Worm (Caenorhabditis elegans) whole organism, young adult: Measurements from ENCODE around the gene vps-45.

Source experiments
- B0019.2 ChIP-seq: fragments of 200-800 bp; sonication (Bioruptor generic); conservative IDR thresholded peaks from 2 replicates; pipeline ENCODE4 v1.3.6; 2022; ENCODE audit warnings: missing genetic modification reagents, missing genetic modification characterization, missing compliant biosample characterization
- B0336.3 ChIP-seq: fragments of 200-800 bp; sonication (Bioruptor generic); IDR thresholded peaks from 2 replicates; pipeline ENCODE4 v1.3.6; 2022; ENCODE audit warnings: missing genetic modification characterization, missing compliant biosample characterization
- C06A6.2 ChIP-seq: fragments of 200-800 bp; sonication (Bioruptor generic); conservative IDR thresholded peaks from 2 replicates; pipeline ENCODE4 v1.3.6; 2022; ENCODE audit warnings: missing genetic modification characterization, missing compliant biosample characterization
- F37B4.10 ChIP-seq: fragments of 200-800 bp; sonication (Bioruptor generic); IDR thresholded peaks from 2 replicates; pipeline ENCODE4 v1.3.6; 2022; ENCODE audit warnings: missing genetic modification characterization, missing compliant biosample characterization
- K11D2.4 ChIP-seq: fragments of 200-800 bp; sonication (Bioruptor generic); IDR thresholded peaks from 2 replicates; pipeline ENCODE4 v1.3.6; 2022; ENCODE audit warnings: missing genetic modification reagents, missing genetic modification characterization, missing compliant biosample characterization
- K12H6.12 ChIP-seq: fragments of 200-800 bp; sonication (Bioruptor generic); optimal IDR thresholded peaks from 2 replicates; lab custom pipeline; 2018; ENCODE audit warnings: mild to moderate bottlenecking, missing genetic modification characterization, missing compliant biosample characterization
- Y56A3A.18 ChIP-seq: fragments of 200-800 bp; sonication (Bioruptor generic); IDR thresholded peaks from 2 replicates; pipeline ENCODE4 v1.3.6; 2022; ENCODE audit warnings: missing genetic modification reagents, missing genetic modification characterization, missing compliant biosample characterization
- Y79H2A.3 ChIP-seq: fragments of 200-800 bp; sonication (Bioruptor generic); conservative IDR thresholded peaks from 2 replicates; pipeline ENCODE4 v1.3.6; 2022; ENCODE audit warnings: missing genetic modification reagents, missing genetic modification characterization, missing compliant biosample characterization
- Y95B8A.8 ChIP-seq: fragments of 200-800 bp; sonication (Bioruptor generic); IDR thresholded peaks from 2 replicates; pipeline ENCODE4 v1.3.6; 2022; ENCODE audit warnings: missing genetic modification reagents, missing genetic modification characterization, missing compliant biosample characterization
- ZK185.1 ChIP-seq: sonication (generic microtip); optimal IDR thresholded peaks from 2 replicates; lab custom pipeline; 2016; ENCODE audit warnings: mild to moderate bottlenecking, missing genetic modification characterization, missing compliant biosample characterization; ENCODE audit not compliant: poor library complexity, severe bottlenecking
- athp-1 ChIP-seq: sonication (generic microtip); optimal IDR thresholded peaks from 2 replicates; lab custom pipeline; 2017; ENCODE audit warnings: mild to moderate bottlenecking, missing genetic modification characterization, missing compliant biosample characterization
- attf-3 ChIP-seq: fragments of 200-800 bp; sonication (Bioruptor generic); conservative IDR thresholded peaks from 2 replicates; pipeline ENCODE4 v1.3.6; 2022; ENCODE audit warnings: missing genetic modification reagents, missing genetic modification characterization, missing compliant biosample characterization
- attf-6 ChIP-seq: fragments of 200-800 bp; sonication (Bioruptor generic); IDR thresholded peaks from 2 replicates; pipeline ENCODE4 v1.3.6; 2022; ENCODE audit warnings: missing genetic modification reagents, missing genetic modification characterization, missing compliant biosample characterization
- bed-1 ChIP-seq: fragments of 200-800 bp; sonication (Bioruptor generic); IDR thresholded peaks from 2 replicates; pipeline ENCODE4 v1.3.6; 2022; ENCODE audit warnings: missing genetic modification reagents, missing genetic modification characterization, missing compliant biosample characterization
- ccch-3 ChIP-seq: fragments of 200-800 bp; sonication (Bioruptor generic); optimal IDR thresholded peaks from 2 replicates; lab custom pipeline; 2018; ENCODE audit warnings: mild to moderate bottlenecking, missing genetic modification characterization, missing compliant biosample characterization
- cebp-1 ChIP-seq, 2 experiments: fragments of 200-800 bp in 1 of 2; sonication (Bioruptor generic) in 1 of 2; sonication (generic microtip) in 1 of 2; IDR thresholded peaks in 1 of 2; optimal IDR thresholded peaks in 1 of 2; 2 replicates each; pipeline versions ENCODE4 v1.3.6 to Lab custom; 2017 to 2022; ENCODE audit warnings: missing compliant biosample characterization in 2 of 2, missing genetic modification characterization in 2 of 2, mild to moderate bottlenecking in 1 of 2, missing genetic modification reagents in 1 of 2, moderate library complexity in 1 of 2
- ceh-58 ChIP-seq: fragments of 200-800 bp; sonication (Bioruptor generic); IDR thresholded peaks from 2 replicates; pipeline ENCODE4 v1.3.6; 2022; ENCODE audit warnings: missing genetic modification characterization, missing compliant biosample characterization
- ceh-79 ChIP-seq: sonication (generic microtip); optimal IDR thresholded peaks from 2 replicates; lab custom pipeline; 2017; ENCODE audit warnings: mild to moderate bottlenecking, missing genetic modification characterization, missing compliant biosample characterization
- chd-7 ChIP-seq: sonication (generic microtip); optimal IDR thresholded peaks from 2 replicates; lab custom pipeline; 2016; ENCODE audit warnings: mild to moderate bottlenecking, missing genetic modification characterization, moderate library complexity, missing compliant biosample characterization
- dox-1 ChIP-seq: fragments of 200-800 bp; sonication (Bioruptor generic); IDR thresholded peaks from 2 replicates; pipeline ENCODE4 v1.3.6; 2022; ENCODE audit warnings: missing genetic modification reagents, missing genetic modification characterization, missing compliant biosample characterization
- egl-18 ChIP-seq: fragments of 200-800 bp; sonication (Bioruptor generic); IDR thresholded peaks from 2 replicates; pipeline ENCODE4 v1.3.6; 2022; ENCODE audit warnings: missing genetic modification reagents, missing genetic modification characterization, missing compliant biosample characterization
- egrh-3 ChIP-seq: fragments of 200-800 bp; sonication (Bioruptor generic); IDR thresholded peaks from 2 replicates; pipeline ENCODE4 v1.3.6; 2022; ENCODE audit warnings: missing genetic modification reagents, missing genetic modification characterization, missing compliant biosample characterization
- ekl-4 ChIP-seq: fragments of 200-800 bp; sonication (Bioruptor generic); IDR thresholded peaks from 2 replicates; pipeline ENCODE4 v1.3.6; 2022; ENCODE audit warnings: missing genetic modification reagents, missing genetic modification characterization, missing compliant biosample characterization
- ets-4 ChIP-seq: fragments of 200-800 bp; sonication (Bioruptor generic); optimal IDR thresholded peaks from 2 replicates; lab custom pipeline; 2018; ENCODE audit warnings: mild to moderate bottlenecking, missing genetic modification characterization, missing compliant biosample characterization
- gei-17 ChIP-seq: fragments of 200-800 bp; sonication (Bioruptor generic); optimal IDR thresholded peaks from 2 replicates; lab custom pipeline; 2018; ENCODE audit warnings: mild to moderate bottlenecking, missing genetic modification characterization, missing compliant biosample characterization
- hlh-26 ChIP-seq: fragments of 200-800 bp; sonication (Bioruptor generic); conservative IDR thresholded peaks from 2 replicates; pipeline ENCODE4 v1.3.6; 2022; ENCODE audit warnings: missing genetic modification reagents, missing genetic modification characterization, missing compliant biosample characterization
- hmg-1.2 ChIP-seq: fragments of 200-800 bp; sonication (Bioruptor generic); IDR thresholded peaks from 2 replicates; pipeline ENCODE4 v1.3.6; 2022; ENCODE audit warnings: missing genetic modification reagents, missing genetic modification characterization, missing compliant biosample characterization
- let-526 ChIP-seq: fragments of 200-800 bp; sonication (Bioruptor generic); IDR thresholded peaks from 2 replicates; pipeline ENCODE4 v1.3.6; 2022; ENCODE audit warnings: missing genetic modification reagents, missing genetic modification characterization, missing compliant biosample characterization
- let-607 ChIP-seq, 2 experiments: fragments of 200-800 bp in 1 of 2; sonication (Bioruptor generic) in 1 of 2; sonication (generic microtip) in 1 of 2; optimal IDR thresholded peaks; 2 replicates each; lab custom pipeline; 2016 to 2018; ENCODE audit warnings: mild to moderate bottlenecking in 2 of 2, missing compliant biosample characterization in 2 of 2, missing genetic modification characterization in 2 of 2, moderate library complexity in 2 of 2, missing genotype in 1 of 2
- lin-26 ChIP-seq: fragments of 200-800 bp; sonication (Bioruptor generic); IDR thresholded peaks from 2 replicates; pipeline ENCODE4 v1.3.6; 2022; ENCODE audit warnings: missing genetic modification reagents, missing genetic modification characterization, missing compliant biosample characterization
- lsy-27 ChIP-seq: sonication (generic microtip); optimal IDR thresholded peaks from 2 replicates; lab custom pipeline; 2017; ENCODE audit warnings: missing genetic modification characterization, mild to moderate bottlenecking, missing compliant biosample characterization, antibody characterized with exemption, missing genotype, borderline replicate concordance; ENCODE audit not compliant: insufficient read depth
- madf-3 ChIP-seq: fragments of 200-800 bp; sonication (Bioruptor generic); IDR thresholded peaks from 2 replicates; pipeline ENCODE4 v1.3.6; 2022; ENCODE audit warnings: missing genetic modification reagents, missing genetic modification characterization, missing compliant biosample characterization
- mcd-1 ChIP-seq: fragments of 200-800 bp; sonication (Bioruptor generic); IDR thresholded peaks from 2 replicates; pipeline ENCODE4 v1.3.6; 2022; ENCODE audit warnings: missing genetic modification reagents, missing genetic modification characterization, missing compliant biosample characterization
- nhr-120 ChIP-seq: fragments of 200-800 bp; sonication (Bioruptor generic); IDR thresholded peaks from 2 replicates; pipeline ENCODE4 v1.3.6; 2022; ENCODE audit warnings: missing genetic modification characterization, missing compliant biosample characterization
- repo-1 ChIP-seq: sonication (generic microtip); optimal IDR thresholded peaks from 2 replicates; lab custom pipeline; 2017; ENCODE audit warnings: mild to moderate bottlenecking, missing genetic modification characterization, missing compliant biosample characterization
- rpc-1 ChIP-seq, 2 experiments: fragments of 150-350 bp in 1 of 2; sonication (generic microtip) in 1 of 2; optimal IDR thresholded peaks; 2 replicates each; lab custom pipeline; 2014 to 2018; ENCODE audit warnings: missing biosample characterization in 1 of 2, missing genetic modification characterization in 1 of 2, missing genetic modification reagents in 1 of 2, missing genotype in 1 of 2
- tbx-9 ChIP-seq: sonication (generic microtip); optimal IDR thresholded peaks from 2 replicates; lab custom pipeline; 2016; ENCODE audit warnings: borderline replicate concordance, missing genetic modification characterization, inconsistent platforms, missing compliant biosample characterization
- tlf-1 ChIP-seq: fragments of 200-800 bp; sonication (Bioruptor generic); optimal IDR thresholded peaks from 2 replicates; lab custom pipeline; 2018; ENCODE audit warnings: mild to moderate bottlenecking, missing genetic modification characterization, missing compliant biosample characterization
- unc-62 ChIP-seq: fragments of 150-350 bp; optimal IDR thresholded peaks from 2 replicates; lab custom pipeline; 2014; ENCODE audit warnings: missing biosample characterization, missing genetic modification reagents, missing genetic modification characterization
- xnd-1 ChIP-seq: sonication (generic microtip); optimal IDR thresholded peaks from 2 replicates; lab custom pipeline; 2016; ENCODE audit warnings: missing genotype, missing genetic modification reagents, missing genetic modification characterization, missing compliant biosample characterization
- ztf-22 ChIP-seq: fragments of 200-800 bp; sonication (Bioruptor generic); optimal IDR thresholded peaks from 2 replicates; lab custom pipeline; 2018; ENCODE audit warnings: mild to moderate bottlenecking, missing genetic modification characterization, moderate library complexity, missing compliant biosample characterization
- ztf-25 ChIP-seq: fragments of 200-800 bp; sonication (Bioruptor generic); IDR thresholded peaks from 2 replicates; pipeline ENCODE4 v1.3.6; 2022; ENCODE audit warnings: missing genetic modification reagents, missing genetic modification characterization, missing compliant biosample characterization

The vps-45 gene

DNA sequence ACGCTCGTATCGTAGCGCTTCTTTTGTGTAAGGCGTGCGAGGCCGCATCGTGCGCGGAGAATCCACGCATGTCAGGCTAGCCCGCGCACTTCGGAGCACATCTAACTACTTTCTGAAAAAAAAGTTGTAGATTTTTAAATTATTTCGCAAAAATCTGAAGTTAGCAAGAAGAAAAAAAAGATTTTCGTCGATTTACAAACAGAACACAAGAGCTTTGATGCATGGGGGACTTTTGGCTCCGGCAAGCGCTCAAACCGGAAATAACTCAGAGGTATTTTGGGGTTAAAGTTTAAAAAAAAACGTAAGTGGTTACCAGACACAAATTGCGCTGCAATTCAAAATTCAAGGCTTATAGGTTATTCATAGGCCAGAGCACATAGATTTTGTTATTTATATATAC, 42.8 kb upstream of the vps-45 start, which contains the start of the genes F55A4.13 and nlf-1:
Gene F55A4.13, minus strand, starts transcription at position 101 of the 400 bp plus-strand sequence.
Gene nlf-1, minus strand, starts transcription at position 112 of the 400 bp plus-strand sequence.
- TF ChIP-seq ztf-22 (GFP tag; lab: Kevin White, UChicago) (no peak), hmg-1.2 (GFP tag; lab: Robert Waterston, UW) (no peak), ceh-79 (tag; lab: Kevin White, UChicago) (no peak), ets-4 (GFP tag; lab: Kevin White, UChicago) (no peak), B0336.3 (GFP tag; lab: Robert Waterston, UW) (no peak), athp-1 (tag; lab: Kevin White, UChicago) (no peak)

DNA sequence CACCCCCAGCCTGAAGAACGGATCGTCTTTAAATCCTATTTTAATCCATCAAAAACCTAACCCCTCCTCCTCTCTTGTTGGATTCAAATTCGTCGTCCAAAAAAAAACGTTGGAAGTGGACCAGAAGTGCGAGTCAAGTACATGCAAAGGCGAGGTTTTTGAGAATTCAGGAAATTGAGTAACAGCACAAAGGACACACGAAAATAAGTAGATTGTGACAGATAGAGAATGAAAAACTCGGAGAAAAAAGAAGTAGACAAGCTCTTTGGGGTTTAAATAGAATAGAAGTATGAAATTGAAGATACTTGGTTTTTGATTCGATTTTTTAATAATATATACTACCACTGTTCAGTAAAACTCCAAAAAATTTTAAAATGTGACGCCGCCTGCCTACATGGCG, 40.1 kb upstream of the vps-45 start:
- TF ChIP-seq ztf-25 (GFP tag; lab: Robert Waterston, UW) (no peak), rpc-1 (optimal IDR thresholded peaks at IDR 0.05; lab: Kevin White, UChicago) (no peak), rpc-1 (tag; optimal IDR thresholded peaks at IDR 0.05; lab: Kevin White, UChicago) (peak; percentile 26)

ce11 chrX:1012385-1012866, 37.8 kb upstream of the vps-45 start:
- TF ChIP-seq F37B4.10 (no peak), B0019.2 (no peak), B0336.3 (GFP tag; lab: Robert Waterston, UW) (peak; percentile 64; the same call in 1 of the 2 replicates), nhr-120 (no peak), ekl-4 (0 out of 2 replicates have a peak, but pooled peaks have one; percentile 51), ceh-58 (0 out of 2 replicates have a peak, but pooled peaks have one; percentile 3), repo-1 (tag; lab: Kevin White, UChicago) (peak; percentile 45), attf-3 (GFP tag; lab: Robert Waterston, UW) (no peak), unc-62 (GFP tag; lab: Kevin White, UChicago) (no peak), K12H6.12 (tag; lab: Kevin White, UChicago) (peak; percentile 16), ztf-22 (GFP tag; lab: Kevin White, UChicago) (peak; percentile 35), ZK185.1 (tag; lab: Kevin White, UChicago) (peak; percentile 7), ets-4 (GFP tag; lab: Kevin White, UChicago) (no peak), lsy-27 (tag; lab: Kevin White, UChicago) (no peak), ccch-3 (no peak), gei-17 (GFP tag; lab: Kevin White, UChicago) (no peak), dox-1 (GFP tag; lab: Robert Waterston, UW) (no peak; the same call in 1 of the 2 replicates), xnd-1 (tag; lab: Kevin White, UChicago) (no peak), chd-7 (tag; lab: Kevin White, UChicago) (peak; percentile 7), Y79H2A.3 (GFP tag; lab: Robert Waterston, UW) (no peak), Y56A3A.18 (GFP tag; lab: Robert Waterston, UW) (peak; percentile 78; the same call in 1 of the 2 replicates), attf-6 (GFP tag; lab: Robert Waterston, UW) (no peak), let-607 (tag; optimal IDR thresholded peaks at IDR 0.05; lab: Kevin White, UChicago) (peak; percentile 22), let-526 (GFP tag; lab: Robert Waterston, UW) (no peak), tlf-1 (peak; percentile 58), tbx-9 (tag; lab: Kevin White, UChicago) (no peak), cebp-1 (GFP tag; IDR thresholded peaks at IDR 0.05; lab: Robert Waterston, UW) (no peak), cebp-1 (tag; optimal IDR thresholded peaks at IDR 0.05; lab: Kevin White, UChicago) (peak; percentile 57), athp-1 (tag; lab: Kevin White, UChicago) (peak; percentile 25), madf-3 (GFP tag; lab: Robert Waterston, UW) (0 out of 2 replicates have a peak, but pooled peaks have one; percentile 57), egrh-3 (GFP tag; lab: Robert Waterston, UW) (no peak), mcd-1 (GFP tag; lab: Robert Waterston, UW) (0 out of 2 replicates have a peak, but pooled peaks have one; percentile 15), hlh-26 (GFP tag; lab: Robert Waterston, UW) (no peak), K11D2.4 (GFP tag; lab: Robert Waterston, UW) (peak; percentile 70), Y95B8A.8 (GFP tag; lab: Robert Waterston, UW) (peak; percentile 72; the same call in 1 of the 2 replicates), lin-26 (0 out of 2 replicates have a peak, but pooled peaks have one; percentile 31), egl-18 (GFP tag; lab: Robert Waterston, UW) (no peak), bed-1 (GFP tag; lab: Robert Waterston, UW) (0 out of 2 replicates have a peak, but pooled peaks have one; percentile 13), C06A6.2 (GFP tag; lab: Robert Waterston, UW) (no peak)
